Worm (Caenorhabditis elegans) whole organism, L2 larva: ENCODE results near the gene msp-58.
"Not testable (repeated sequence)": the region's sequence is repeated elsewhere in the genome, so short reads cannot be mapped to it uniquely, and the experiment has no call there.

ENCODE experiments used
- F13H6.1 ChIP-seq: sonication (generic microtip); optimal IDR thresholded peaks from 2 replicates; lab custom pipeline; 2016; ENCODE audit warnings: missing genetic modification characterization, missing compliant biosample characterization
- R02D3.7 ChIP-seq: fragments of 150-350 bp; optimal IDR thresholded peaks from 2 replicates; lab custom pipeline; 2014; ENCODE audit warnings: missing biosample characterization, missing genetic modification characterization
- Y55F3AM.14 ChIP-seq: fragments of 200-800 bp; sonication (Bioruptor generic); optimal IDR thresholded peaks from 2 replicates; lab custom pipeline; 2018; ENCODE audit warnings: mild to moderate bottlenecking, missing genetic modification characterization, missing compliant biosample characterization
- ZK546.5 ChIP-seq: sonication (generic microtip); optimal IDR thresholded peaks from 2 replicates; lab custom pipeline; 2017; ENCODE audit warnings: missing biosample characterization, missing genetic modification characterization
- alr-1 ChIP-seq: fragments of 150-350 bp; optimal IDR thresholded peaks from 2 replicates; lab custom pipeline; 2014; ENCODE audit warnings: missing biosample characterization, missing genetic modification characterization
- ama-1 ChIP-seq: fragments of 150-350 bp; optimal IDR thresholded peaks from 2 replicates; lab custom pipeline; 2018; ENCODE audit warnings: inconsistent platforms
- blmp-1 ChIP-seq: sonication (generic microtip); optimal IDR thresholded peaks from 2 replicates; lab custom pipeline; 2017; ENCODE audit warnings: missing genetic modification characterization, mild to moderate bottlenecking, missing compliant biosample characterization, antibody characterized with exemption, moderate library complexity; ENCODE audit not compliant: insufficient read depth
- ceh-16 ChIP-seq: fragments of 150-350 bp; optimal IDR thresholded peaks from 2 replicates; lab custom pipeline; 2014; ENCODE audit warnings: missing biosample characterization, missing genetic modification characterization
- ceh-82 ChIP-seq: fragments of 150-350 bp; optimal IDR thresholded peaks from 2 replicates; lab custom pipeline; 2014; ENCODE audit warnings: missing biosample characterization, missing genetic modification characterization
- crh-2 ChIP-seq: sonication (generic microtip); optimal IDR thresholded peaks from 2 replicates; lab custom pipeline; 2017; ENCODE audit warnings: missing biosample characterization, missing genetic modification characterization
- dmd-4 ChIP-seq: sonication (generic microtip); optimal IDR thresholded peaks from 2 replicates; lab custom pipeline; 2017; ENCODE audit warnings: missing biosample characterization, missing genetic modification characterization
- elt-1 ChIP-seq: fragments of 150-350 bp; optimal IDR thresholded peaks from 2 replicates; lab custom pipeline; 2014; ENCODE audit warnings: missing biosample characterization, missing genetic modification characterization
- elt-3 ChIP-seq: sonication (generic microtip); optimal IDR thresholded peaks from 2 replicates; lab custom pipeline; 2017; ENCODE audit warnings: missing biosample characterization, missing genetic modification characterization
- fos-1 ChIP-seq: fragments of 150-350 bp; optimal IDR thresholded peaks from 2 replicates; lab custom pipeline; 2014; ENCODE audit warnings: missing biosample characterization, missing genetic modification characterization
- lsy-2 ChIP-seq, 2 experiments: fragments of 150-350 bp in 1 of 2; sonication (generic microtip) in 1 of 2; optimal IDR thresholded peaks; 2 replicates each; lab custom pipeline; 2014 to 2017; ENCODE audit warnings: missing biosample characterization in 2 of 2, missing genetic modification characterization in 2 of 2
- mab-5 ChIP-seq: fragments of 150-350 bp; optimal IDR thresholded peaks from 2 replicates; lab custom pipeline; 2014; ENCODE audit warnings: missing biosample characterization, missing genetic modification characterization
- mbf-1 ChIP-seq: sonication (generic microtip); optimal IDR thresholded peaks from 2 replicates; lab custom pipeline; 2017; ENCODE audit warnings: missing biosample characterization, missing genetic modification characterization
- mdl-1 ChIP-seq, 2 experiments: fragments of 150-350 bp in 1 of 2; sonication (generic microtip) in 1 of 2; optimal IDR thresholded peaks; 2 replicates each; lab custom pipeline; 2017; ENCODE audit warnings: missing biosample characterization in 2 of 2, missing genetic modification characterization in 2 of 2
- nhr-129 ChIP-seq: fragments of 150-350 bp; optimal IDR thresholded peaks from 2 replicates; lab custom pipeline; 2014; ENCODE audit warnings: missing biosample characterization, missing genetic modification characterization
- nhr-23 ChIP-seq: fragments of 150-350 bp; optimal IDR thresholded peaks from 2 replicates; lab custom pipeline; 2014; ENCODE audit warnings: missing biosample characterization, missing genetic modification reagents, missing genetic modification characterization
- nhr-6 ChIP-seq: fragments of 150-350 bp; optimal IDR thresholded peaks from 2 replicates; lab custom pipeline; 2014; ENCODE audit warnings: missing biosample characterization, missing genetic modification characterization
- nhr-77 ChIP-seq: fragments of 150-350 bp; optimal IDR thresholded peaks from 2 replicates; lab custom pipeline; 2014; ENCODE audit warnings: missing biosample characterization, missing genetic modification characterization
- sem-4 ChIP-seq: fragments of 150-350 bp; optimal IDR thresholded peaks from 2 replicates; lab custom pipeline; 2014; ENCODE audit warnings: missing biosample characterization, missing genetic modification reagents, missing genetic modification characterization
- sma-9 ChIP-seq, 2 experiments: fragments of 150-350 bp in 1 of 2; sonication (generic microtip) in 1 of 2; optimal IDR thresholded peaks; 2 replicates each; lab custom pipeline; 2014 to 2016; ENCODE audit warnings: missing genetic modification characterization in 2 of 2, mild to moderate bottlenecking in 1 of 2, missing biosample characterization in 1 of 2, missing compliant biosample characterization in 1 of 2, missing genetic modification reagents in 1 of 2, moderate library complexity in 1 of 2
- snpc-4 ChIP-seq: fragments of 150-350 bp; optimal IDR thresholded peaks from 2 replicates; lab custom pipeline; 2014; ENCODE audit warnings: missing biosample characterization, missing genetic modification characterization
- unc-39 ChIP-seq: fragments of 150-350 bp; optimal IDR thresholded peaks from 2 replicates; lab custom pipeline; 2014; ENCODE audit warnings: missing biosample characterization, missing genetic modification characterization
- unc-55 ChIP-seq: fragments of 150-350 bp; sonication (generic microtip); optimal IDR thresholded peaks from 3 replicates; lab custom pipeline; 2014; ENCODE audit warnings: missing biosample characterization, missing genetic modification reagents, missing genetic modification characterization
- unc-62 ChIP-seq: fragments of 150-350 bp; optimal IDR thresholded peaks from 2 replicates; lab custom pipeline; 2014; ENCODE audit warnings: missing biosample characterization, missing genetic modification reagents, missing genetic modification characterization
- zag-1 ChIP-seq: fragments of 150-350 bp; optimal IDR thresholded peaks from 2 replicates; lab custom pipeline; 2014; ENCODE audit warnings: missing biosample characterization, missing genetic modification characterization
- ztf-1 ChIP-seq: fragments of 200-800 bp; sonication (Bioruptor generic); conservative IDR thresholded peaks from 2 replicates; pipeline ENCODE4 v1.3.6; 2022; ENCODE audit warnings: missing genetic modification characterization, missing compliant biosample characterization
- ztf-11 ChIP-seq: sonication (generic microtip); optimal IDR thresholded peaks from 2 replicates; lab custom pipeline; 2017; ENCODE audit warnings: missing biosample characterization, missing genetic modification characterization
- ztf-4 ChIP-seq: fragments of 150-350 bp; optimal IDR thresholded peaks from 2 replicates; lab custom pipeline; 2014; ENCODE audit warnings: missing biosample characterization, missing genetic modification characterization

Gene msp-58

ce11 chrIV:5308046-5308643, at the start of gene msp-58, which contains the start of gene ZK354.9:
Gene msp-58, plus strand, starts transcription at chrIV:5308593.
Gene ZK354.9, minus strand, starts transcription at chrIV:5308146.
- TF ChIP-seq blmp-1 (tag; lab: Kevin White, UChicago); elt-3 (tag; lab: Kevin White, UChicago); ztf-11: not testable (repeated sequence)

- TF ChIP-seq dmd-4 (tag; lab: Kevin White, UChicago); crh-2; ztf-11: not testable (repeated sequence)
- TF ChIP-seq, all 48 proteins: peak for 0; not testable (repeated sequence) for 48
Observed at ce11 chrIV:5260289-5260688, 48.1 kb upstream of the msp-58 start, which contains the start of gene msp-19. Gene msp-19, plus strand, starts transcription at chrIV:5260589.

- TF ChIP-seq snpc-4 (peak; percentile 68), ama-1 (peak; percentile 61)
Observed at ce11 chrIV:5264700-5265210, 43.6 kb upstream of the msp-58 start.

- TF ChIP-seq lsy-2 (tag; optimal IDR thresholded peaks at IDR 0.05; lab: Kevin White, UChicago) (no peak), mbf-1 (tag; lab: Kevin White, UChicago) (no peak), mab-5 (tag; lab: Kevin White, UChicago) (no peak), unc-55 (GFP tag; lab: Kevin White, UChicago) (no peak), mdl-1 (tag; optimal IDR thresholded peaks at IDR 0.05; lab: Kevin White, UChicago) (no peak), ZK546.5 (tag; lab: Kevin White, UChicago) (no peak), fos-1 (tag; lab: Kevin White, UChicago) (no peak)
Observed at ce11 chrIV:5266474-5266873, 41.9 kb upstream of the msp-58 start, which contains the start of gene F36H12.5. Gene F36H12.5, plus strand, starts transcription at chrIV:5266774.

- TF ChIP-seq elt-1 (tag; lab: Kevin White, UChicago) (no peak), nhr-6 (no peak), F13H6.1 (tag; lab: Kevin White, UChicago) (no peak), zag-1 (tag; lab: Kevin White, UChicago) (no peak), crh-2 (no peak), unc-39 (no peak), blmp-1 (tag; lab: Kevin White, UChicago) (no peak), nhr-77 (no peak), sem-4 (tag; lab: Kevin White, UChicago) (no peak), sma-9 (GFP tag; optimal IDR thresholded peaks at IDR 0.05; lab: Kevin White, UChicago) (no peak), sma-9 (tag; optimal IDR thresholded peaks at IDR 0.05; lab: Kevin White, UChicago) (no peak), ceh-16 (tag; lab: Kevin White, UChicago) (no peak), R02D3.7 (tag; lab: Kevin White, UChicago) (no peak), nhr-23 (no peak)
Observed at ce11 chrIV:5268803-5269202, 39.6 kb upstream of the msp-58 start, which contains the start of gene F36H12.4. Gene F36H12.4, plus strand, starts transcription at chrIV:5269103.

- TF ChIP-seq fos-1 (tag; lab: Kevin White, UChicago) (no peak), sma-9 (GFP tag; optimal IDR thresholded peaks at IDR 0.05; lab: Kevin White, UChicago) (no peak), sma-9 (tag; optimal IDR thresholded peaks at IDR 0.05; lab: Kevin White, UChicago) (no peak), ztf-1 (GFP tag; lab: Robert Waterston, UW) (no peak), ZK546.5 (tag; lab: Kevin White, UChicago) (no peak), mdl-1 (tag; optimal IDR thresholded peaks at IDR 0.05; lab: Kevin White, UChicago) (no peak), Y55F3AM.14 (GFP tag; lab: Kevin White, UChicago) (no peak), ceh-82 (tag; lab: Kevin White, UChicago) (no peak), snpc-4 (no peak), nhr-129 (no peak), elt-1 (tag; lab: Kevin White, UChicago) (no peak), unc-62 (GFP tag; lab: Kevin White, UChicago) (no peak), lsy-2 (tag; optimal IDR thresholded peaks at IDR 0.05; lab: Kevin White, UChicago) (no peak), unc-55 (GFP tag; lab: Kevin White, UChicago) (no peak), zag-1 (tag; lab: Kevin White, UChicago) (no peak), alr-1 (no peak), nhr-6 (no peak), dmd-4 (tag; lab: Kevin White, UChicago) (no peak), ztf-4 (no peak)
Observed at ce11 chrIV:5272518-5272917, 35.9 kb upstream of the msp-58 start, which contains the start of gene F36H12.3. Gene F36H12.3, plus strand, starts transcription at chrIV:5272818.
